Fruit fly (Drosophila melanogaster): ENCODE measurements around the gene CG42489.

- TF ChIP-seq pan (optimal IDR thresholded peaks at IDR 0.05) (no peak), Dll (optimal IDR thresholded peaks at IDR 0.05) (no peak), usp (GFP tag; optimal IDR thresholded peaks at IDR 0.05) (no peak), psq (optimal IDR thresholded peaks at IDR 0.05) (no peak), CG8478 (optimal IDR thresholded peaks at IDR 0.05) (no peak), EcR (GFP tag; optimal IDR thresholded peaks at IDR 0.05) (no peak)
Observed at dm6 chr3R:8686446-8686845, 31.9 kb upstream of the CG42489 start.
